Worm (Caenorhabditis elegans): ENCODE data around the gene msi-1.

DNA sequence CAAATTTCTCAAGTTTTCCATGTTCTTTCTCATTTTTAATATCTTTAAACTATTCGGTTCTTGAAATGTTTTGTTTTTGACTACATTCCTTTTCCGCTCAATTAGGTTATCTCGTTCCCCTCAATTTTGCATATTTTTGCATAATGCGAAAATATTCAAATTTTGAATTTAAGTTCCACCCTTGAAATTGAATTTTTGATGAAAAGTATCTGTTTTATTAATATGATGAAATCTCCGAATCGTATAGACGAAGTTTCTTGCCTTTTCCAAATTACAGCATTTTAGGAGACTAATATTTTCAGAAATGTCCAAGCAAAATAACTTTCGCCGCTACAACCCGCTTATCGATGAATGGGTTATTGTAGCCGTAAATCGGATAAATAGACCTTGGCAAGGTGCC is 57.6 kb downstream of the msi-1 start, which contains the start of gene ZK1058.3:
- no peak for TF ChIP-seq ceh-82 (tag; optimal IDR thresholded peaks at IDR 0.05)
- TF ChIP-seq R02D3.7 (tag; optimal IDR thresholded peaks at IDR 0.05), result no peak

Measured in whole organism, L3 larva.